Worm (Caenorhabditis elegans) whole organism, L1 larva: ENCODE data around the gene srd-50.
A peak's percentile ranks its signal among the peaks of the same experiment; 100 is the strongest.

Source experiments
- C16A3.4 ChIP-seq: fragments of 150-350 bp; optimal IDR thresholded peaks from 2 replicates; lab custom pipeline; 2014; ENCODE audit warnings: missing biosample characterization, missing genetic modification characterization
- Y116A8C.19 ChIP-seq: sonication (generic microtip); optimal IDR thresholded peaks from 2 replicates; lab custom pipeline; 2016; ENCODE audit warnings: missing compliant biosample characterization, missing genetic modification characterization, borderline replicate concordance
- aha-1 ChIP-seq: fragments of 150-350 bp; optimal IDR thresholded peaks from 2 replicates; lab custom pipeline; 2014; ENCODE audit warnings: missing biosample characterization, missing genetic modification characterization
- alr-1 ChIP-seq: fragments of 200-800 bp; sonication (Bioruptor generic); optimal IDR thresholded peaks from 2 replicates; lab custom pipeline; 2018; ENCODE audit warnings: borderline replicate concordance, mild to moderate bottlenecking, missing genetic modification characterization, missing compliant biosample characterization
- blmp-1 ChIP-seq: fragments of 150-350 bp; optimal IDR thresholded peaks from 2 replicates; lab custom pipeline; 2014; ENCODE audit warnings: missing biosample characterization, missing genetic modification characterization
- ceh-8 ChIP-seq: fragments of 200-800 bp; sonication (Bioruptor generic); optimal IDR thresholded peaks from 2 replicates; lab custom pipeline; 2018; ENCODE audit warnings: mild to moderate bottlenecking, missing genetic modification characterization, moderate library complexity, missing compliant biosample characterization
- ceh-82 ChIP-seq, 3 experiments: fragments of 150-350 bp in 1 of 3; sonication (generic microtip) in 2 of 3; optimal IDR thresholded peaks; 2 replicates each; lab custom pipeline; 2014 to 2017; ENCODE audit warnings: missing biosample characterization in 3 of 3, missing genetic modification characterization in 3 of 3
- ces-1 ChIP-seq: fragments of 150-350 bp; optimal IDR thresholded peaks from 2 replicates; lab custom pipeline; 2014; ENCODE audit warnings: missing biosample characterization, missing genetic modification reagents, missing genetic modification characterization
- dpl-1 ChIP-seq, 3 experiments: fragments of 150-350 bp in 2 of 3; sonication (generic microtip) in 1 of 3; optimal IDR thresholded peaks; 2 replicates each; lab custom pipeline; 2014 to 2017; ENCODE audit warnings: missing biosample characterization in 3 of 3, missing genetic modification characterization in 3 of 3, missing genetic modification reagents in 3 of 3
- dsc-1 ChIP-seq: sonication (generic microtip); optimal IDR thresholded peaks from 2 replicates; lab custom pipeline; 2016; ENCODE audit warnings: mild to moderate bottlenecking, missing genetic modification characterization, missing compliant biosample characterization
- efl-3 ChIP-seq: fragments of 200-800 bp; sonication (Bioruptor generic); optimal IDR thresholded peaks from 2 replicates; lab custom pipeline; 2018; ENCODE audit warnings: mild to moderate bottlenecking, missing genetic modification characterization, missing compliant biosample characterization
- egl-27 ChIP-seq, 2 experiments: fragments of 150-350 bp in 1 of 2; sonication (generic microtip); optimal IDR thresholded peaks; 3 replicates each; lab custom pipeline; 2017 to 2018; ENCODE audit warnings: missing biosample characterization in 2 of 2, missing genetic modification characterization in 2 of 2, missing genetic modification reagents in 2 of 2
- elt-2 ChIP-seq: sonication (generic microtip); optimal IDR thresholded peaks from 2 replicates; lab custom pipeline; 2016; ENCODE audit warnings: missing genetic modification characterization, mild to moderate bottlenecking, inconsistent platforms, missing compliant biosample characterization, missing genetic modification reagents
- elt-3 ChIP-seq, 6 experiments: fragments of 150-350 bp in 1 of 6; sonication (generic microtip); optimal IDR thresholded peaks; 2 replicates each; lab custom pipeline; 2017 to 2018; ENCODE audit warnings: missing biosample characterization in 6 of 6, missing genetic modification characterization in 6 of 6, inconsistent platforms in 1 of 6
- ets-5 ChIP-seq: fragments of 200-800 bp; sonication (Bioruptor generic); IDR thresholded peaks from 2 replicates; pipeline ENCODE4 v1.3.6; 2022; ENCODE audit warnings: missing genetic modification characterization, missing compliant biosample characterization
- fkh-8 ChIP-seq: sonication (generic microtip); optimal IDR thresholded peaks from 2 replicates; lab custom pipeline; 2016; ENCODE audit warnings: mild to moderate bottlenecking, missing genetic modification characterization, missing compliant biosample characterization
- fos-1 ChIP-seq: fragments of 150-350 bp; optimal IDR thresholded peaks from 2 replicates; lab custom pipeline; 2014; ENCODE audit warnings: missing biosample characterization, missing genetic modification characterization
- grh-1 ChIP-seq: fragments of 200-800 bp; sonication (Bioruptor generic); IDR thresholded peaks from 2 replicates; pipeline ENCODE4 v1.3.6; 2022; ENCODE audit warnings: missing genetic modification reagents, missing genetic modification characterization, missing compliant biosample characterization
- hpl-2 ChIP-seq: fragments of 150-350 bp; optimal IDR thresholded peaks from 2 replicates; lab custom pipeline; 2014; ENCODE audit warnings: missing biosample characterization, missing genetic modification reagents, missing genetic modification characterization
- irx-1 ChIP-seq: sonication (generic microtip); optimal IDR thresholded peaks from 2 replicates; lab custom pipeline; 2016; ENCODE audit warnings: missing genetic modification characterization, missing compliant biosample characterization
- isw-1 ChIP-seq: fragments of 200-800 bp; sonication (Bioruptor generic); IDR thresholded peaks from 2 replicates; pipeline ENCODE4 v1.3.6; 2022; ENCODE audit warnings: missing genetic modification characterization, missing compliant biosample characterization
- lin-14 ChIP-seq: fragments of 200-800 bp; sonication (Bioruptor generic); optimal IDR thresholded peaks from 2 replicates; lab custom pipeline; 2018; ENCODE audit warnings: mild to moderate bottlenecking, missing genetic modification characterization, moderate library complexity, missing compliant biosample characterization
- lin-35 ChIP-seq, 2 experiments: fragments of 150-350 bp; optimal IDR thresholded peaks; 2 replicates each; lab custom pipeline; 2014; ENCODE audit warnings: missing biosample characterization in 2 of 2, missing genetic modification characterization in 2 of 2, missing genetic modification reagents in 2 of 2
- lsy-2 ChIP-seq, 2 experiments: fragments of 150-350 bp; optimal IDR thresholded peaks; 2 replicates each; lab custom pipeline; 2014; ENCODE audit warnings: missing biosample characterization in 2 of 2, missing genetic modification characterization in 2 of 2
- mdl-1 ChIP-seq, 2 experiments: fragments of 150-350 bp; optimal IDR thresholded peaks; 2 replicates each; lab custom pipeline; 2014 to 2017; ENCODE audit warnings: missing biosample characterization in 2 of 2, missing genetic modification characterization in 2 of 2, inconsistent platforms in 1 of 2
- nhr-12 ChIP-seq: sonication (generic microtip); optimal IDR thresholded peaks from 2 replicates; lab custom pipeline; 2017; ENCODE audit warnings: missing biosample characterization, missing genetic modification characterization
- nhr-20 ChIP-seq: sonication (generic microtip); optimal IDR thresholded peaks from 2 replicates; lab custom pipeline; 2016; ENCODE audit warnings: mild to moderate bottlenecking, missing genetic modification characterization, missing compliant biosample characterization
- nhr-237 ChIP-seq: fragments of 150-350 bp; optimal IDR thresholded peaks from 2 replicates; lab custom pipeline; 2014; ENCODE audit warnings: missing biosample characterization, missing genetic modification characterization
- nhr-84 ChIP-seq: sonication (generic microtip); optimal IDR thresholded peaks from 2 replicates; lab custom pipeline; 2017; ENCODE audit warnings: missing biosample characterization, missing genetic modification characterization
- nhr-90 ChIP-seq: sonication (generic microtip); optimal IDR thresholded peaks from 2 replicates; lab custom pipeline; 2016; ENCODE audit warnings: mild to moderate bottlenecking, missing genetic modification characterization, missing compliant biosample characterization; ENCODE audit not compliant: poor library complexity
- pax-3 ChIP-seq: fragments of 200-800 bp; sonication (Bioruptor generic); optimal IDR thresholded peaks from 2 replicates; lab custom pipeline; 2018; ENCODE audit warnings: mild to moderate bottlenecking, missing genetic modification characterization, moderate library complexity, missing compliant biosample characterization
- pqm-1 ChIP-seq: sonication (generic microtip); optimal IDR thresholded peaks from 3 replicates; lab custom pipeline; 2017; ENCODE audit warnings: missing biosample characterization, missing genetic modification characterization
- rnt-1 ChIP-seq: sonication (generic microtip); optimal IDR thresholded peaks from 2 replicates; lab custom pipeline; 2016; ENCODE audit warnings: mild to moderate bottlenecking, missing genetic modification characterization, moderate library complexity, missing compliant biosample characterization
- skn-1 ChIP-seq: fragments of 150-350 bp; optimal IDR thresholded peaks from 2 replicates; lab custom pipeline; 2014; ENCODE audit warnings: missing biosample characterization, missing genetic modification characterization
- snu-23 ChIP-seq: sonication (generic microtip); optimal IDR thresholded peaks from 2 replicates; lab custom pipeline; 2016; ENCODE audit warnings: missing genetic modification characterization, missing compliant biosample characterization
- sox-4 ChIP-seq: sonication (generic microtip); optimal IDR thresholded peaks from 2 replicates; lab custom pipeline; 2016; ENCODE audit warnings: missing genetic modification characterization, missing compliant biosample characterization
- swsn-7 ChIP-seq: sonication (generic microtip); optimal IDR thresholded peaks from 2 replicates; lab custom pipeline; 2016; ENCODE audit warnings: missing genetic modification characterization, missing compliant biosample characterization
- tbx-2 ChIP-seq: sonication (generic microtip); optimal IDR thresholded peaks from 2 replicates; lab custom pipeline; 2016; ENCODE audit warnings: missing genetic modification characterization, missing compliant biosample characterization
- unc-30 ChIP-seq: sonication (generic microtip); optimal IDR thresholded peaks from 2 replicates; lab custom pipeline; 2017; ENCODE audit warnings: missing biosample characterization, missing genetic modification characterization
- unc-62 ChIP-seq: fragments of 150-350 bp; optimal IDR thresholded peaks from 2 replicates; lab custom pipeline; 2014; ENCODE audit warnings: missing biosample characterization, missing genetic modification reagents, missing genetic modification characterization
- unc-86 ChIP-seq: sonication (generic microtip); optimal IDR thresholded peaks from 2 replicates; lab custom pipeline; 2016; ENCODE audit warnings: missing genetic modification characterization, missing compliant biosample characterization
- vab-15 ChIP-seq: sonication (generic microtip); optimal IDR thresholded peaks from 2 replicates; lab custom pipeline; 2017; ENCODE audit warnings: missing genotype, mild to moderate bottlenecking, missing genetic modification characterization, missing compliant biosample characterization
- xbp-1 ChIP-seq: sonication (generic microtip); optimal IDR thresholded peaks from 2 replicates; lab custom pipeline; 2016; ENCODE audit warnings: missing genetic modification characterization, missing compliant biosample characterization
- zag-1 ChIP-seq: fragments of 150-350 bp; optimal IDR thresholded peaks from 2 replicates; lab custom pipeline; 2014; ENCODE audit warnings: missing biosample characterization, missing genetic modification characterization
- zip-4 ChIP-seq: fragments of 200-800 bp; sonication (Bioruptor generic); optimal IDR thresholded peaks from 2 replicates; lab custom pipeline; 2018; ENCODE audit warnings: mild to moderate bottlenecking, missing genetic modification characterization, moderate library complexity, missing compliant biosample characterization

srd-50 gene

DNA sequence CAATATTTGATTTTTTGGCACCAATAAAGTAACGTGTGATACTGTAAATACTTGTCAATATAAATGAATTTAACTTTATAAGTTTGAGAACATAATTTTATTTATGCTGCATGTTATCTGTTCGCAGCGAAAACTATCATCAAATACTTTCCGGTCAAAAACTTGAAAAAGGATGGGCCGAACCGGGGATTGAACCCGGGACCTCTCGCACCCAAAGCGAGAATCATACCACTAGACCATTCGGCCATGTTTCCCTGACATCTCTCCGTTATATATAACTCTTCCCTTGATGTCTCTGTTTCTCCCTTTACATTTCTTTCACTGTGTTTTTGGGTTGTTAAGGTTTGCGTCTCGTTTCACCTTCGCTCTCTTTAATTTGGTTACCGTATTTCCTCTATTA lies 30.2 kb upstream of the srd-50 start (continued):
- TF ChIP-seq blmp-1 (peak; percentile 16), elt-2 (tag; lab: Kevin White, UChicago) (no peak), xbp-1 (tag; lab: Kevin White, UChicago) (peak; percentile 18), mdl-1 (tag; optimal IDR thresholded peaks at IDR 0.05; lab: Kevin White, UChicago) (peak in 1 of 2 experiments; percentile 55), unc-86 (tag; lab: Kevin White, UChicago) (peak; percentile 34), unc-62 (GFP tag; lab: Kevin White, UChicago) (no peak), C16A3.4 (tag; lab: Kevin White, UChicago) (peak; percentile 68), nhr-12 (no peak), elt-3 (tag; optimal IDR thresholded peaks at IDR 0.05; lab: Kevin White, UChicago) (peak in 2 of 6 experiments; percentile 17 to 25), Y116A8C.19 (tag; lab: Kevin White, UChicago) (no peak), nhr-90 (tag; lab: Kevin White, UChicago) (peak; percentile 62), rnt-1 (tag; lab: Kevin White, UChicago) (peak; percentile 39), ceh-82 (tag; optimal IDR thresholded peaks at IDR 0.05; lab: Kevin White, UChicago) (peak in 2 of 3 experiments; percentile 6 to 46), pax-3 (peak; percentile 5), ces-1 (GFP tag; lab: Kevin White, UChicago) (no peak), lsy-2 (tag; optimal IDR thresholded peaks at IDR 0.05; lab: Kevin White, UChicago) (peak; percentile 23 to 54), pqm-1 (tag; lab: Kevin White, UChicago) (no peak), skn-1 (tag; lab: Kevin White, UChicago) (peak; percentile 31), zip-4 (GFP tag; lab: Kevin White, UChicago) (no peak), grh-1 (GFP tag; lab: Robert Waterston, UW) (no peak), nhr-20 (tag; lab: Kevin White, UChicago) (peak; percentile 61), nhr-84 (no peak), dsc-1 (tag; lab: Kevin White, UChicago) (peak; percentile 67), irx-1 (tag; lab: Kevin White, UChicago) (peak; percentile 39), lin-14 (GFP tag; lab: Kevin White, UChicago) (peak; percentile 59), isw-1 (no peak; the same call in 1 of the 2 replicates), vab-15 (tag; lab: Kevin White, UChicago) (no peak), sox-4 (tag; lab: Kevin White, UChicago) (no peak), aha-1 (tag; lab: Kevin White, UChicago) (no peak), alr-1 (tag; lab: Kevin White, UChicago) (no peak), fos-1 (tag; lab: Kevin White, UChicago) (peak; percentile 56), ceh-8 (GFP tag; lab: Kevin White, UChicago) (no peak), tbx-2 (tag; lab: Kevin White, UChicago) (peak; percentile 29), fkh-8 (tag; lab: Kevin White, UChicago) (no peak), lin-35 (GFP tag; optimal IDR thresholded peaks at IDR 0.05; lab: Kevin White, UChicago) (peak; percentile 27 to 54), unc-30 (tag; lab: Kevin White, UChicago) (no peak), dpl-1 (GFP tag; optimal IDR thresholded peaks at IDR 0.05; lab: Kevin White, UChicago) (peak in 1 of 3 experiments; percentile 19), snu-23 (peak; percentile 79), nhr-237 (no peak), ets-5 (GFP tag; lab: Robert Waterston, UW) (no peak), swsn-7 (tag; lab: Kevin White, UChicago) (peak; percentile 46), efl-3 (GFP tag; lab: Kevin White, UChicago) (no peak), hpl-2 (GFP tag; lab: Kevin White, UChicago) (no peak), zag-1 (tag; lab: Kevin White, UChicago) (no peak), egl-27 (tag; optimal IDR thresholded peaks at IDR 0.05; lab: Kevin White, UChicago) (no peak)
- TF ChIP-seq, all 84 proteins: peak for 31
